Fruit fly (Drosophila melanogaster) whole organism, larva: ENCODE measurements around the gene Mtr4.

Experiments
- noc ChIP-seq: fragments of 200-800 bp; sonication (Bioruptor generic); optimal IDR thresholded peaks from 3 replicates; lab custom pipeline; 2019; ENCODE audit warnings: missing biosample characterization, mild to moderate bottlenecking, missing genetic modification characterization, moderate library complexity

The Mtr4 gene

dm6 chr2L:15749313-15749712 is 2.8 kb upstream of the Mtr4 start:
- no peak for TF ChIP-seq noc (tag; lab: Kevin White, UChicago)

dm6 chr2L:15750523-15751258 is 1.4 kb upstream of the Mtr4 start, which contains the start of gene ND-B17:
ND-B17 (minus strand) TSS chr2L:15751078.
- no peak for TF ChIP-seq noc (tag; lab: Kevin White, UChicago)

dm6 chr2L:15751259-15751555 is 856 bp upstream of the Mtr4 start:
- TF ChIP-seq noc (tag; lab: Kevin White, UChicago) = no peak

dm6 chr2L:15760666-15761065 is 8.6 kb downstream of the Mtr4 start:
- TF ChIP-seq noc (tag; lab: Kevin White, UChicago) = no peak

- TF ChIP-seq noc (tag; lab: Kevin White, UChicago) = peak; percentile 53
Measured at dm6 chr2L:15761409-15762407, 9.6 kb downstream of the Mtr4 start.

dm6 chr2L:15762466-15762865 is 10.4 kb downstream of the Mtr4 start, which contains the start of gene Gli:
Gli (minus strand) TSS chr2L:15762758.
- no peak for TF ChIP-seq noc (tag; lab: Kevin White, UChicago)

dm6 chr2L:15763401-15763800 is 11.3 kb downstream of the Mtr4 start:
- no peak for TF ChIP-seq noc (tag; lab: Kevin White, UChicago)

- TF ChIP-seq noc (tag; lab: Kevin White, UChicago) = no peak
Measured at dm6 chr2L:15764029-15764428, 12.0 kb downstream of the Mtr4 start, which contains the start of gene CG3793. CG3793 (plus strand) TSS chr2L:15764220.

- TF ChIP-seq noc (tag; lab: Kevin White, UChicago) = no peak
Measured at dm6 chr2L:15768097-15768496, 16.0 kb downstream of the Mtr4 start, which contains the start of gene wek. wek (minus strand) TSS chr2L:15768349.

dm6 chr2L:15770978-15771377 is 18.9 kb downstream of the Mtr4 start, which contains the start of gene Ku80:
Ku80 (minus strand) TSS chr2L:15771159.
- no peak for TF ChIP-seq noc (tag; lab: Kevin White, UChicago)

- TF ChIP-seq noc (tag; lab: Kevin White, UChicago) = no peak
Measured at dm6 chr2L:15773013-15773412, 20.9 kb downstream of the Mtr4 start, which contains the start of gene CG31826. CG31826 (minus strand) TSS chr2L:15773113.

- TF ChIP-seq noc (tag; lab: Kevin White, UChicago) = no peak
Measured at dm6 chr2L:15776752-15777151, 24.7 kb downstream of the Mtr4 start, which contains the start of gene CG43760. CG43760 (minus strand) TSS chr2L:15776852.

dm6 chr2L:15782996-15783395 is 30.9 kb downstream of the Mtr4 start:
- TF ChIP-seq noc (tag; lab: Kevin White, UChicago) = no peak

- TF ChIP-seq noc (tag; lab: Kevin White, UChicago) = no peak
Measured at dm6 chr2L:15783785-15784184, 31.7 kb downstream of the Mtr4 start, which contains the start of gene t-Grip91. t-Grip91 (plus strand) TSS chr2L:15784085.

dm6 chr2L:15796300-15796699 is 44.2 kb downstream of the Mtr4 start:
- TF ChIP-seq noc (tag; lab: Kevin White, UChicago) = no peak
